Worm (Caenorhabditis elegans): ENCODE measurements around the gene F43C11.6.

ce11 chrII:2302330-2302729 lies 39.9 kb upstream of the F43C11.6 start, which contains the start of gene B0281.6:
- no peak for TF ChIP-seq nhr-11 (tag; optimal IDR thresholded peaks at IDR 0.05)
- TF ChIP-seq mdl-1 (tag; optimal IDR thresholded peaks at IDR 0.05) = no peak
- no peak for TF ChIP-seq nhr-237 (tag; optimal IDR thresholded peaks at IDR 0.05)
- TF ChIP-seq nhr-12 (tag; optimal IDR thresholded peaks at IDR 0.05) = no peak
